Worm (Caenorhabditis elegans) whole organism, young adult: ENCODE measurements around the gene C18G1.9.

Source experiments
- B0019.2 ChIP-seq: fragments of 200-800 bp; sonication (Bioruptor generic); conservative IDR thresholded peaks from 2 replicates; pipeline ENCODE4 v1.3.6; 2022; ENCODE audit warnings: missing genetic modification reagents, missing genetic modification characterization, missing compliant biosample characterization
- B0261.1 ChIP-seq: sonication (generic microtip); optimal IDR thresholded peaks from 2 replicates; lab custom pipeline; 2016; ENCODE audit warnings: mild to moderate bottlenecking, missing genetic modification characterization, moderate library complexity, missing compliant biosample characterization
- C06A6.2 ChIP-seq: fragments of 200-800 bp; sonication (Bioruptor generic); conservative IDR thresholded peaks from 2 replicates; pipeline ENCODE4 v1.3.6; 2022; ENCODE audit warnings: missing genetic modification characterization, missing compliant biosample characterization
- D2030.7 ChIP-seq: fragments of 200-800 bp; sonication (Bioruptor generic); IDR thresholded peaks from 2 replicates; pipeline ENCODE4 v1.3.6; 2022; ENCODE audit warnings: missing genetic modification reagents, missing genetic modification characterization, missing compliant biosample characterization
- F22D6.2 ChIP-seq: sonication (generic microtip); optimal IDR thresholded peaks from 2 replicates; lab custom pipeline; 2016; ENCODE audit warnings: mild to moderate bottlenecking, missing genetic modification characterization, missing compliant biosample characterization
- F33H1.4 ChIP-seq: fragments of 200-800 bp; sonication (Bioruptor generic); IDR thresholded peaks from 2 replicates; pipeline ENCODE4 v1.3.6; 2022; ENCODE audit warnings: missing genetic modification reagents, missing genetic modification characterization, missing compliant biosample characterization
- F39B2.1 ChIP-seq: fragments of 200-800 bp; sonication (Bioruptor generic); IDR thresholded peaks from 2 replicates; pipeline ENCODE4 v1.3.6; 2022; ENCODE audit warnings: missing genetic modification reagents, missing genetic modification characterization, missing compliant biosample characterization
- F49E8.2 ChIP-seq: sonication (generic microtip); optimal IDR thresholded peaks from 3 replicates; lab custom pipeline; 2017; ENCODE audit warnings: missing genetic modification characterization, mild to moderate bottlenecking, missing compliant biosample characterization, antibody characterized with exemption, moderate library complexity; ENCODE audit not compliant: insufficient read depth
- F57A8.1 ChIP-seq: fragments of 200-800 bp; sonication (Bioruptor generic); optimal IDR thresholded peaks from 2 replicates; lab custom pipeline; 2018; ENCODE audit warnings: mild to moderate bottlenecking, missing genetic modification characterization, moderate library complexity, missing compliant biosample characterization
- K11D2.4 ChIP-seq: fragments of 200-800 bp; sonication (Bioruptor generic); IDR thresholded peaks from 2 replicates; pipeline ENCODE4 v1.3.6; 2022; ENCODE audit warnings: missing genetic modification reagents, missing genetic modification characterization, missing compliant biosample characterization
- K12H6.12 ChIP-seq: fragments of 200-800 bp; sonication (Bioruptor generic); optimal IDR thresholded peaks from 2 replicates; lab custom pipeline; 2018; ENCODE audit warnings: mild to moderate bottlenecking, missing genetic modification characterization, missing compliant biosample characterization
- Y53F4B.3 ChIP-seq: fragments of 200-800 bp; sonication (Bioruptor generic); IDR thresholded peaks from 2 replicates; pipeline ENCODE4 v1.3.6; 2022; ENCODE audit warnings: missing genetic modification reagents, missing genetic modification characterization, missing compliant biosample characterization
- Y53G8AR.9 ChIP-seq: fragments of 200-800 bp; sonication (Bioruptor generic); conservative IDR thresholded peaks from 2 replicates; pipeline ENCODE4 v1.3.6; 2022; ENCODE audit warnings: missing genetic modification reagents, missing genetic modification characterization, missing compliant biosample characterization
- Y56A3A.18 ChIP-seq: fragments of 200-800 bp; sonication (Bioruptor generic); IDR thresholded peaks from 2 replicates; pipeline ENCODE4 v1.3.6; 2022; ENCODE audit warnings: missing genetic modification reagents, missing genetic modification characterization, missing compliant biosample characterization
- Y95B8A.8 ChIP-seq: fragments of 200-800 bp; sonication (Bioruptor generic); IDR thresholded peaks from 2 replicates; pipeline ENCODE4 v1.3.6; 2022; ENCODE audit warnings: missing genetic modification reagents, missing genetic modification characterization, missing compliant biosample characterization
- akir-1 ChIP-seq: fragments of 200-800 bp; sonication (Bioruptor generic); optimal IDR thresholded peaks from 2 replicates; lab custom pipeline; 2018; ENCODE audit warnings: mild to moderate bottlenecking, missing genetic modification characterization, moderate library complexity, missing compliant biosample characterization
- bed-2 ChIP-seq: fragments of 200-800 bp; sonication (Bioruptor generic); IDR thresholded peaks from 2 replicates; pipeline ENCODE4 v1.3.6; 2022; ENCODE audit warnings: missing genetic modification reagents, missing genetic modification characterization, missing compliant biosample characterization
- ceh-79 ChIP-seq: sonication (generic microtip); optimal IDR thresholded peaks from 2 replicates; lab custom pipeline; 2017; ENCODE audit warnings: mild to moderate bottlenecking, missing genetic modification characterization, missing compliant biosample characterization
- efl-1 ChIP-seq: fragments of 150-350 bp; optimal IDR thresholded peaks from 2 replicates; lab custom pipeline; 2014; ENCODE audit warnings: missing biosample characterization, missing genetic modification reagents, missing genetic modification characterization
- egl-44 ChIP-seq: fragments of 200-800 bp; sonication (Bioruptor generic); IDR thresholded peaks from 2 replicates; pipeline ENCODE4 v1.3.6; 2022; ENCODE audit warnings: missing genetic modification reagents, missing genetic modification characterization, missing compliant biosample characterization
- egrh-3 ChIP-seq: fragments of 200-800 bp; sonication (Bioruptor generic); IDR thresholded peaks from 2 replicates; pipeline ENCODE4 v1.3.6; 2022; ENCODE audit warnings: missing genetic modification reagents, missing genetic modification characterization, missing compliant biosample characterization
- ekl-4 ChIP-seq: fragments of 200-800 bp; sonication (Bioruptor generic); IDR thresholded peaks from 2 replicates; pipeline ENCODE4 v1.3.6; 2022; ENCODE audit warnings: missing genetic modification reagents, missing genetic modification characterization, missing compliant biosample characterization
- gei-17 ChIP-seq: fragments of 200-800 bp; sonication (Bioruptor generic); optimal IDR thresholded peaks from 2 replicates; lab custom pipeline; 2018; ENCODE audit warnings: mild to moderate bottlenecking, missing genetic modification characterization, missing compliant biosample characterization
- hlh-26 ChIP-seq: fragments of 200-800 bp; sonication (Bioruptor generic); conservative IDR thresholded peaks from 2 replicates; pipeline ENCODE4 v1.3.6; 2022; ENCODE audit warnings: missing genetic modification reagents, missing genetic modification characterization, missing compliant biosample characterization
- hmg-1.2 ChIP-seq: fragments of 200-800 bp; sonication (Bioruptor generic); IDR thresholded peaks from 2 replicates; pipeline ENCODE4 v1.3.6; 2022; ENCODE audit warnings: missing genetic modification reagents, missing genetic modification characterization, missing compliant biosample characterization
- hmg-20 ChIP-seq: fragments of 200-800 bp; sonication (Bioruptor generic); IDR thresholded peaks from 2 replicates; pipeline ENCODE4 v1.3.6; 2022; ENCODE audit warnings: missing genetic modification reagents, missing genetic modification characterization, missing compliant biosample characterization
- hrde-1 ChIP-seq: sonication (generic microtip); optimal IDR thresholded peaks from 2 replicates; lab custom pipeline; 2016; ENCODE audit warnings: missing genetic modification characterization, mild to moderate bottlenecking, missing compliant biosample characterization, moderate library complexity, missing genotype, missing genetic modification reagents, borderline replicate concordance
- hsf-1 ChIP-seq: fragments of 200-800 bp; sonication (Bioruptor generic); IDR thresholded peaks from 2 replicates; pipeline ENCODE4 v1.3.6; 2022; ENCODE audit warnings: missing genetic modification reagents, missing genetic modification characterization, missing compliant biosample characterization
- lin-35 ChIP-seq, 3 experiments: fragments of 150-350 bp in 2 of 3; sonication (generic microtip) in 1 of 3; optimal IDR thresholded peaks; 2 replicates each; lab custom pipeline; 2014 to 2018; ENCODE audit warnings: missing biosample characterization in 3 of 3, missing genetic modification characterization in 3 of 3, missing genetic modification reagents in 3 of 3
- lin-40 ChIP-seq: sonication (generic microtip); optimal IDR thresholded peaks from 2 replicates; lab custom pipeline; 2016; ENCODE audit warnings: missing genetic modification characterization, mild to moderate bottlenecking, missing compliant biosample characterization, missing genotype, missing genetic modification reagents
- madf-3 ChIP-seq: fragments of 200-800 bp; sonication (Bioruptor generic); IDR thresholded peaks from 2 replicates; pipeline ENCODE4 v1.3.6; 2022; ENCODE audit warnings: missing genetic modification reagents, missing genetic modification characterization, missing compliant biosample characterization
- mel-28 ChIP-seq: sonication (generic microtip); optimal IDR thresholded peaks from 2 replicates; lab custom pipeline; 2016; ENCODE audit warnings: borderline replicate concordance, mild to moderate bottlenecking, missing genetic modification characterization, missing compliant biosample characterization
- nfya-1 ChIP-seq: sonication (generic microtip); optimal IDR thresholded peaks from 2 replicates; lab custom pipeline; 2017; ENCODE audit warnings: antibody characterized with exemption, missing compliant biosample characterization, missing genetic modification characterization, borderline replicate concordance; ENCODE audit not compliant: insufficient read depth
- nfyb-1 ChIP-seq: fragments of 200-800 bp; sonication (Bioruptor generic); IDR thresholded peaks from 2 replicates; pipeline ENCODE4 v1.3.6; 2022; ENCODE audit warnings: missing genetic modification reagents, missing genetic modification characterization, missing compliant biosample characterization
- nhr-27 ChIP-seq: fragments of 200-800 bp; sonication (Bioruptor generic); optimal IDR thresholded peaks from 2 replicates; lab custom pipeline; 2018; ENCODE audit warnings: mild to moderate bottlenecking, missing genetic modification characterization, moderate library complexity, missing compliant biosample characterization
- nhr-80 ChIP-seq: sonication (generic microtip); optimal IDR thresholded peaks from 2 replicates; lab custom pipeline; 2016; ENCODE audit warnings: missing genetic modification characterization, missing compliant biosample characterization
- nhr-90 ChIP-seq: sonication (generic microtip); optimal IDR thresholded peaks from 2 replicates; lab custom pipeline; 2016; ENCODE audit warnings: missing genotype, mild to moderate bottlenecking, missing genetic modification characterization, missing compliant biosample characterization
- pha-4 ChIP-seq: fragments of 150-350 bp; sonication (generic microtip); optimal IDR thresholded peaks from 2 replicates; lab custom pipeline; 2014; ENCODE audit warnings: missing biosample characterization, missing genetic modification reagents, missing genetic modification characterization
- repo-1 ChIP-seq: sonication (generic microtip); optimal IDR thresholded peaks from 2 replicates; lab custom pipeline; 2017; ENCODE audit warnings: mild to moderate bottlenecking, missing genetic modification characterization, missing compliant biosample characterization
- unc-130 ChIP-seq: sonication (generic microtip); optimal IDR thresholded peaks from 2 replicates; lab custom pipeline; 2016; ENCODE audit warnings: missing genetic modification reagents, missing genetic modification characterization, missing compliant biosample characterization
- ztf-25 ChIP-seq: fragments of 200-800 bp; sonication (Bioruptor generic); IDR thresholded peaks from 2 replicates; pipeline ENCODE4 v1.3.6; 2022; ENCODE audit warnings: missing genetic modification reagents, missing genetic modification characterization, missing compliant biosample characterization
- ztf-6 ChIP-seq: fragments of 200-800 bp; sonication (Bioruptor generic); IDR thresholded peaks from 2 replicates; pipeline ENCODE4 v1.3.6; 2022; ENCODE audit warnings: missing genetic modification reagents, missing genetic modification characterization, missing compliant biosample characterization

The C18G1.9 gene

ce11 chrV:4758540-4758939 lies 11.0 kb downstream of the C18G1.9 start (continued):
- TF ChIP-seq lin-35 (GFP tag; optimal IDR thresholded peaks at IDR 0.05; lab: Kevin White, UChicago) (peak in 1 of 3 experiments; percentile 17), Y95B8A.8 (GFP tag; lab: Robert Waterston, UW) (0 out of 2 replicates have a peak, but pooled peaks have one; percentile 39), F39B2.1 (peak; percentile 76; the same call in 1 of the 2 replicates), ekl-4 (GFP tag; lab: Robert Waterston, UW) (peak; percentile 52; the same call in 1 of the 2 replicates), hrde-1 (tag; lab: Kevin White, UChicago) (peak; percentile 10), madf-3 (GFP tag; lab: Robert Waterston, UW) (peak; percentile 78; the same call in 1 of the 2 replicates), hsf-1 (GFP tag; lab: Robert Waterston, UW) (peak; percentile 74), C06A6.2 (GFP tag; lab: Robert Waterston, UW) (no peak), hmg-1.2 (GFP tag; lab: Robert Waterston, UW) (peak; percentile 14; the same call in 1 of the 2 replicates)

- TF ChIP-seq nfya-1 (tag; lab: Kevin White, UChicago) (no peak), Y53G8AR.9 (0 out of 2 replicates have a peak, but pooled peaks have one; percentile 56), hmg-20 (0 out of 2 replicates have a peak, but pooled peaks have one; percentile 14), egrh-3 (GFP tag; lab: Robert Waterston, UW) (peak; percentile 39; the same call in 1 of the 2 replicates), F33H1.4 (GFP tag; lab: Robert Waterston, UW) (no peak)
- TF ChIP-seq, all 124 proteins: peak for 3
Observed at ce11 chrV:4758019-4758418, 11.5 kb downstream of the C18G1.9 start.

ce11 chrV:4755308-4756029 lies 14.1 kb downstream of the C18G1.9 start, which contains the start of gene pgl-3:
TSS of gene pgl-3 (plus strand) at chrV:4755979.
- no peak for TF ChIP-seq F22D6.2 (tag; lab: Kevin White, UChicago)
- no peak for TF ChIP-seq pha-4 (tag; lab: Kevin White, UChicago)
- TF ChIP-seq repo-1 (tag; lab: Kevin White, UChicago), result no peak
- peak; percentile 42; the same call in 1 of the 2 replicates for TF ChIP-seq Y56A3A.18
- no peak for TF ChIP-seq Y53F4B.3
- no peak for TF ChIP-seq ztf-25 (GFP tag; lab: Robert Waterston, UW)
- no peak for TF ChIP-seq lin-40
- no peak for TF ChIP-seq akir-1 (GFP tag; lab: Kevin White, UChicago)
- TF ChIP-seq nhr-80 (tag; lab: Kevin White, UChicago), result no peak
- TF ChIP-seq K12H6.12 (tag; lab: Kevin White, UChicago), result no peak
- 0 out of 2 replicates have a peak, but pooled peaks have one; percentile 54 for TF ChIP-seq egl-44 (GFP tag; lab: Robert Waterston, UW)
- TF ChIP-seq K11D2.4 (GFP tag; lab: Robert Waterston, UW), result no peak
- TF ChIP-seq hlh-26, result no peak
- no peak for TF ChIP-seq mel-28 (tag; lab: Kevin White, UChicago)
- peak; percentile 11 for TF ChIP-seq unc-130 (GFP tag; lab: Kevin White, UChicago)
- 0 out of 2 replicates have a peak, but pooled peaks have one; percentile 8 for TF ChIP-seq B0019.2 (GFP tag; lab: Robert Waterston, UW)
- peak; percentile 73 for TF ChIP-seq F39B2.1
- peak; percentile 77; the same call in 1 of the 2 replicates for TF ChIP-seq madf-3 (GFP tag; lab: Robert Waterston, UW)
- TF ChIP-seq efl-1, result peak; percentile 47
- TF ChIP-seq ceh-79, result no peak
- TF ChIP-seq F49E8.2 (tag; lab: Kevin White, UChicago), result peak; percentile 56
- TF ChIP-seq ztf-6 (GFP tag; lab: Robert Waterston, UW), result no peak
- peak; percentile 77 for TF ChIP-seq D2030.7 (GFP tag; lab: Robert Waterston, UW)
- no peak for TF ChIP-seq nhr-27
- TF ChIP-seq nfyb-1, result 0 out of 2 replicates have a peak, but pooled peaks have one; percentile 10
- no peak for TF ChIP-seq egrh-3 (GFP tag; lab: Robert Waterston, UW)
- no peak for TF ChIP-seq gei-17 (GFP tag; lab: Kevin White, UChicago)
- no peak for TF ChIP-seq nhr-90 (tag; lab: Kevin White, UChicago)
- TF ChIP-seq bed-2 (GFP tag; lab: Robert Waterston, UW), result no peak
- TF ChIP-seq B0261.1 (tag; lab: Kevin White, UChicago), result no peak
- TF ChIP-seq hsf-1 (GFP tag; lab: Robert Waterston, UW), result peak; percentile 83
- TF ChIP-seq F57A8.1, result no peak
